Fruit fly (Drosophila melanogaster) whole organism, embryonic: ENCODE measurements around the gene CG31016.

ENCODE experiments used
- CG4404 ChIP-seq: fragments of 200-800 bp; sonication (Bioruptor generic); IDR thresholded peaks from 2 replicates; pipeline ENCODE4 v1.3.6; 2022; ENCODE audit warnings: missing biosample characterization, missing genetic modification characterization
- CG4707 ChIP-seq: fragments of 200-800 bp; sonication (Bioruptor generic); optimal IDR thresholded peaks from 2 replicates; lab custom pipeline; 2018; ENCODE audit warnings: missing biosample characterization, mild to moderate bottlenecking, missing genetic modification characterization, moderate library complexity
- Myb ChIP-seq: fragments of 200-800 bp; sonication (Bioruptor generic); optimal IDR thresholded peaks from 2 replicates; lab custom pipeline; 2016; ENCODE audit warnings: missing biosample characterization, missing genetic modification characterization
- ac ChIP-seq: fragments of 200-800 bp; sonication (Bioruptor generic); optimal IDR thresholded peaks from 3 replicates; lab custom pipeline; 2017; ENCODE audit warnings: missing biosample characterization, mild to moderate bottlenecking, missing genetic modification characterization
- otp ChIP-seq: fragments of 200-800 bp; sonication (Bioruptor generic); IDR thresholded peaks from 3 replicates; pipeline ENCODE4, ENCODE4 v1.3.6; 2022; ENCODE audit warnings: missing biosample characterization, missing genetic modification characterization

- TF ChIP-seq CG4404 (GFP tag; lab: Robert Waterston, UW) = no peak
- no peak for TF ChIP-seq ac
- TF ChIP-seq CG4707 (GFP tag; lab: Kevin White, UChicago) = no peak
- no peak for TF ChIP-seq Myb
- TF ChIP-seq otp = no peak
Observed at dm6 chr3R:30649661-30650060, 43.7 kb downstream of the CG31016 start, which contains the start of gene CG34433.
